Worm (Caenorhabditis elegans): ENCODE measurements around the gene mig-38.

mig-38 gene

ce11 chrIV:11646908-11647307 lies 52.9 kb downstream of the mig-38 start:
- TF ChIP-seq let-607 (tag; optimal IDR thresholded peaks at IDR 0.05) (no peak), ceh-27 (GFP tag; optimal IDR thresholded peaks at IDR 0.05) (no peak), snpc-1.1 (tag; optimal IDR thresholded peaks at IDR 0.05; ENCODE audit: insufficient read depth) (no peak), hmg-20 (GFP tag; IDR thresholded peaks at IDR 0.05) (no peak), bed-2 (GFP tag; IDR thresholded peaks at IDR 0.05) (no peak), egl-44 (GFP tag; IDR thresholded peaks at IDR 0.05) (no peak), snpc-3.4 (tag; optimal IDR thresholded peaks at IDR 0.05) (no peak), cebp-2 (GFP tag; IDR thresholded peaks at IDR 0.05) (no peak), let-526 (GFP tag; IDR thresholded peaks at IDR 0.05) (no peak), somi-1 (GFP tag; optimal IDR thresholded peaks at IDR 0.05) (no peak)

- TF ChIP-seq ztf-6 (GFP tag; IDR thresholded peaks at IDR 0.05) (no peak), K12H6.12 (tag; optimal IDR thresholded peaks at IDR 0.05) (no peak), Y53G8AR.9 (GFP tag; conservative IDR thresholded peaks at IDR 0.05) (no peak), ama-1 (optimal IDR thresholded peaks at IDR 0.05) (no peak), ama-1 (GFP tag; optimal IDR thresholded peaks at IDR 0.05) (no peak), B0035.1 (tag; optimal IDR thresholded peaks at IDR 0.05) (no peak), ZK185.1 (tag; optimal IDR thresholded peaks at IDR 0.05; ENCODE audit: poor library complexity, severe bottlenecking) (no peak), ccch-3 (GFP tag; optimal IDR thresholded peaks at IDR 0.05) (no peak), ets-4 (GFP tag; optimal IDR thresholded peaks at IDR 0.05) (no peak), attf-6 (GFP tag; IDR thresholded peaks at IDR 0.05) (no peak), hmg-20 (GFP tag; IDR thresholded peaks at IDR 0.05) (no peak), ceh-40 (GFP tag; IDR thresholded peaks at IDR 0.05) (no peak), zfh-2 (GFP tag; conservative IDR thresholded peaks at IDR 0.05) (no peak), lin-35 (GFP tag; optimal IDR thresholded peaks at IDR 0.05) (no peak), egl-44 (GFP tag; IDR thresholded peaks at IDR 0.05) (no peak), ztf-3 (GFP tag; optimal IDR thresholded peaks at IDR 0.05) (no peak), tbp1 (GFP tag; optimal IDR thresholded peaks at IDR 0.05) (no peak), ekl-4 (GFP tag; IDR thresholded peaks at IDR 0.05) (no peak), chd-7 (tag; optimal IDR thresholded peaks at IDR 0.05) (no peak), madf-8 (GFP tag; conservative IDR thresholded peaks at IDR 0.05) (no peak)
Observed at ce11 chrIV:11649031-11649430, 55.0 kb downstream of the mig-38 start, which contains the start of gene ZK809.8. Gene ZK809.8, minus strand, starts transcription at chrIV:11649064.

- TF ChIP-seq nfyb-1 (GFP tag; IDR thresholded peaks at IDR 0.05): 0 out of 2 replicates have a peak, but pooled peaks have one; percentile 15
- TF ChIP-seq sea-2 (GFP tag; IDR thresholded peaks at IDR 0.05): no peak
Observed at ce11 chrIV:11650344-11650743, 56.3 kb downstream of the mig-38 start.
